Worm (Caenorhabditis elegans) whole organism, young adult: ENCODE results near the gene srh-297.
"Not testable (repeated sequence)": the region's sequence is repeated elsewhere in the genome, so short reads cannot be mapped to it uniquely, and the experiment has no call there.

Experiments used
- B0261.1 ChIP-seq: sonication (generic microtip); optimal IDR thresholded peaks from 2 replicates; lab custom pipeline; 2016; ENCODE audit warnings: mild to moderate bottlenecking, missing genetic modification characterization, moderate library complexity, missing compliant biosample characterization
- C06A6.2 ChIP-seq: fragments of 200-800 bp; sonication (Bioruptor generic); conservative IDR thresholded peaks from 2 replicates; pipeline ENCODE4 v1.3.6; 2022; ENCODE audit warnings: missing genetic modification characterization, missing compliant biosample characterization
- C17E4.6 ChIP-seq: fragments of 200-800 bp; sonication (Bioruptor generic); IDR thresholded peaks from 2 replicates; pipeline ENCODE4 v1.3.6; 2022; ENCODE audit warnings: missing genetic modification reagents, missing genetic modification characterization, missing compliant biosample characterization
- D2030.7 ChIP-seq: fragments of 200-800 bp; sonication (Bioruptor generic); IDR thresholded peaks from 2 replicates; pipeline ENCODE4 v1.3.6; 2022; ENCODE audit warnings: missing genetic modification reagents, missing genetic modification characterization, missing compliant biosample characterization
- F10E7.11 ChIP-seq: sonication (generic microtip); optimal IDR thresholded peaks from 2 replicates; lab custom pipeline; 2017; ENCODE audit warnings: mild to moderate bottlenecking, missing genetic modification characterization, moderate library complexity, missing compliant biosample characterization
- F23B12.7 ChIP-seq: sonication (generic microtip); optimal IDR thresholded peaks from 2 replicates; lab custom pipeline; 2017; ENCODE audit warnings: missing genetic modification characterization, mild to moderate bottlenecking, missing compliant biosample characterization, antibody characterized with exemption, moderate library complexity; ENCODE audit not compliant: insufficient read depth
- F33H1.4 ChIP-seq: fragments of 200-800 bp; sonication (Bioruptor generic); IDR thresholded peaks from 2 replicates; pipeline ENCODE4 v1.3.6; 2022; ENCODE audit warnings: missing genetic modification reagents, missing genetic modification characterization, missing compliant biosample characterization
- F49E8.2 ChIP-seq: sonication (generic microtip); optimal IDR thresholded peaks from 3 replicates; lab custom pipeline; 2017; ENCODE audit warnings: missing genetic modification characterization, mild to moderate bottlenecking, missing compliant biosample characterization, antibody characterized with exemption, moderate library complexity; ENCODE audit not compliant: insufficient read depth
- F55B11.4 ChIP-seq: sonication (generic microtip); optimal IDR thresholded peaks from 2 replicates; lab custom pipeline; 2016; ENCODE audit warnings: missing compliant biosample characterization, missing genetic modification characterization, borderline replicate concordance; ENCODE audit not compliant: insufficient read depth
- K11D2.4 ChIP-seq: fragments of 200-800 bp; sonication (Bioruptor generic); IDR thresholded peaks from 2 replicates; pipeline ENCODE4 v1.3.6; 2022; ENCODE audit warnings: missing genetic modification reagents, missing genetic modification characterization, missing compliant biosample characterization
- Y53F4B.3 ChIP-seq: fragments of 200-800 bp; sonication (Bioruptor generic); IDR thresholded peaks from 2 replicates; pipeline ENCODE4 v1.3.6; 2022; ENCODE audit warnings: missing genetic modification reagents, missing genetic modification characterization, missing compliant biosample characterization
- akir-1 ChIP-seq: fragments of 200-800 bp; sonication (Bioruptor generic); optimal IDR thresholded peaks from 2 replicates; lab custom pipeline; 2018; ENCODE audit warnings: mild to moderate bottlenecking, missing genetic modification characterization, moderate library complexity, missing compliant biosample characterization
- aptf-2 ChIP-seq: fragments of 200-800 bp; sonication (Bioruptor generic); conservative IDR thresholded peaks from 2 replicates; pipeline ENCODE4 v1.3.6; 2022; ENCODE audit warnings: missing genetic modification reagents, missing genetic modification characterization, missing compliant biosample characterization
- attf-5 ChIP-seq: fragments of 200-800 bp; sonication (Bioruptor generic); optimal IDR thresholded peaks from 2 replicates; lab custom pipeline; 2018; ENCODE audit warnings: mild to moderate bottlenecking, missing genetic modification characterization, missing compliant biosample characterization
- attf-6 ChIP-seq: fragments of 200-800 bp; sonication (Bioruptor generic); IDR thresholded peaks from 2 replicates; pipeline ENCODE4 v1.3.6; 2022; ENCODE audit warnings: missing genetic modification reagents, missing genetic modification characterization, missing compliant biosample characterization
- ceh-100 ChIP-seq: fragments of 200-800 bp; sonication (Bioruptor generic); IDR thresholded peaks from 2 replicates; pipeline ENCODE4 v1.3.6; 2022; ENCODE audit warnings: missing genetic modification reagents, missing genetic modification characterization, missing compliant biosample characterization
- dpff-1 ChIP-seq: sonication (generic microtip); optimal IDR thresholded peaks from 2 replicates; lab custom pipeline; 2017; ENCODE audit warnings: mild to moderate bottlenecking, missing genetic modification characterization, missing compliant biosample characterization
- dpl-1 ChIP-seq: fragments of 150-350 bp; optimal IDR thresholded peaks from 2 replicates; lab custom pipeline; 2014; ENCODE audit warnings: missing biosample characterization, missing genetic modification reagents, missing genetic modification characterization
- gei-17 ChIP-seq: fragments of 200-800 bp; sonication (Bioruptor generic); optimal IDR thresholded peaks from 2 replicates; lab custom pipeline; 2018; ENCODE audit warnings: mild to moderate bottlenecking, missing genetic modification characterization, missing compliant biosample characterization
- him-1 ChIP-seq: sonication (generic microtip); optimal IDR thresholded peaks from 2 replicates; lab custom pipeline; 2016; ENCODE audit warnings: missing genotype, missing genetic modification reagents, missing genetic modification characterization, missing compliant biosample characterization
- let-526 ChIP-seq: fragments of 200-800 bp; sonication (Bioruptor generic); IDR thresholded peaks from 2 replicates; pipeline ENCODE4 v1.3.6; 2022; ENCODE audit warnings: missing genetic modification reagents, missing genetic modification characterization, missing compliant biosample characterization
- lin-26 ChIP-seq: fragments of 200-800 bp; sonication (Bioruptor generic); IDR thresholded peaks from 2 replicates; pipeline ENCODE4 v1.3.6; 2022; ENCODE audit warnings: missing genetic modification reagents, missing genetic modification characterization, missing compliant biosample characterization
- madf-3 ChIP-seq: fragments of 200-800 bp; sonication (Bioruptor generic); IDR thresholded peaks from 2 replicates; pipeline ENCODE4 v1.3.6; 2022; ENCODE audit warnings: missing genetic modification reagents, missing genetic modification characterization, missing compliant biosample characterization
- madf-8 ChIP-seq: fragments of 200-800 bp; sonication (Bioruptor generic); conservative IDR thresholded peaks from 2 replicates; pipeline ENCODE4 v1.3.6; 2022; ENCODE audit warnings: missing genetic modification reagents, missing genetic modification characterization, missing compliant biosample characterization
- mel-28 ChIP-seq: sonication (generic microtip); optimal IDR thresholded peaks from 2 replicates; lab custom pipeline; 2016; ENCODE audit warnings: borderline replicate concordance, mild to moderate bottlenecking, missing genetic modification characterization, missing compliant biosample characterization
- nfya-2 ChIP-seq: fragments of 200-800 bp; sonication (Bioruptor generic); IDR thresholded peaks from 2 replicates; pipeline ENCODE4 v1.3.6; 2022; ENCODE audit warnings: missing genetic modification reagents, missing genetic modification characterization, missing compliant biosample characterization
- nhr-120 ChIP-seq: fragments of 200-800 bp; sonication (Bioruptor generic); IDR thresholded peaks from 2 replicates; pipeline ENCODE4 v1.3.6; 2022; ENCODE audit warnings: missing genetic modification characterization, missing compliant biosample characterization
- nhr-179 ChIP-seq: sonication (generic microtip); optimal IDR thresholded peaks from 2 replicates; lab custom pipeline; 2016; ENCODE audit warnings: mild to moderate bottlenecking, missing genetic modification characterization, missing compliant biosample characterization
- nhr-80 ChIP-seq: sonication (generic microtip); optimal IDR thresholded peaks from 2 replicates; lab custom pipeline; 2016; ENCODE audit warnings: missing genetic modification characterization, missing compliant biosample characterization
- sdz-38 ChIP-seq: sonication (generic microtip); optimal IDR thresholded peaks from 2 replicates; lab custom pipeline; 2016; ENCODE audit warnings: missing genotype, missing genetic modification characterization, missing compliant biosample characterization
- snpc-4 ChIP-seq, 5 experiments: fragments of 150-350 bp in 1 of 5; sonication (generic microtip) in 4 of 5; optimal IDR thresholded peaks; 2 replicates each; lab custom pipeline; 2014 to 2018; ENCODE audit warnings: missing genetic modification characterization in 5 of 5, missing biosample characterization in 3 of 5, antibody characterized with exemption in 2 of 5, mild to moderate bottlenecking in 2 of 5, missing compliant biosample characterization in 2 of 5, missing genotype in 2 of 5, moderate library complexity in 2 of 5, missing genetic modification reagents in 1 of 5
- tlf-1 ChIP-seq: fragments of 200-800 bp; sonication (Bioruptor generic); optimal IDR thresholded peaks from 2 replicates; lab custom pipeline; 2018; ENCODE audit warnings: mild to moderate bottlenecking, missing genetic modification characterization, missing compliant biosample characterization
- unc-130 ChIP-seq: sonication (generic microtip); optimal IDR thresholded peaks from 2 replicates; lab custom pipeline; 2016; ENCODE audit warnings: missing genetic modification reagents, missing genetic modification characterization, missing compliant biosample characterization
- zfh-2 ChIP-seq: fragments of 200-800 bp; sonication (Bioruptor generic); conservative IDR thresholded peaks from 2 replicates; pipeline ENCODE4 v1.3.6; 2022; ENCODE audit warnings: missing genetic modification reagents, missing genetic modification characterization, missing compliant biosample characterization
- ztf-28 ChIP-seq: fragments of 200-800 bp; sonication (Bioruptor generic); IDR thresholded peaks from 2 replicates; pipeline ENCODE4 v1.3.6; 2022; ENCODE audit warnings: missing genetic modification reagents, missing genetic modification characterization, missing compliant biosample characterization

Gene srh-297

ce11 chrII:3201242-3201641 lies 29.1 kb downstream of the srh-297 start, which contains the start of gene sri-48:
sri-48 (minus strand) TSS chrII:3201342.
- TF ChIP-seq gei-17, F33H1.4, F49E8.2: not testable (repeated sequence)

- TF ChIP-seq zfh-2 (GFP tag; lab: Robert Waterston, UW) (no peak), nfya-2 (GFP tag; lab: Robert Waterston, UW) (no peak), F23B12.7 (tag; lab: Kevin White, UChicago) (no peak), him-1 (tag; lab: Kevin White, UChicago) (no peak), F10E7.11 (tag; lab: Kevin White, UChicago) (no peak), Y53F4B.3 (GFP tag; lab: Robert Waterston, UW) (no peak), nhr-80 (tag; lab: Kevin White, UChicago) (no peak), attf-6 (GFP tag; lab: Robert Waterston, UW) (no peak), madf-8 (GFP tag; lab: Robert Waterston, UW) (no peak), F55B11.4 (tag; lab: Kevin White, UChicago) (no peak), akir-1 (no peak), unc-130 (GFP tag; lab: Kevin White, UChicago) (no peak), sdz-38 (no peak), tlf-1 (GFP tag; lab: Kevin White, UChicago) (no peak), ztf-28 (GFP tag; lab: Robert Waterston, UW) (no peak)
Observed at ce11 chrII:3198998-3199397, 31.3 kb downstream of the srh-297 start, which contains the start of gene sri-51. sri-51 (minus strand) TSS chrII:3199098.

- TF ChIP-seq C06A6.2 (GFP tag; lab: Robert Waterston, UW): no peak
- no peak for TF ChIP-seq ceh-100 (GFP tag; lab: Robert Waterston, UW)
- no peak for TF ChIP-seq nhr-120 (GFP tag; lab: Robert Waterston, UW)
- TF ChIP-seq K11D2.4: no peak
- no peak for TF ChIP-seq gei-17
- TF ChIP-seq C17E4.6: no peak
- no peak for TF ChIP-seq lin-26 (GFP tag; lab: Robert Waterston, UW)
- no peak for TF ChIP-seq aptf-2 (GFP tag; lab: Robert Waterston, UW)
- no peak for TF ChIP-seq F33H1.4
- no peak for TF ChIP-seq B0261.1
- TF ChIP-seq mel-28: no peak
- no peak for TF ChIP-seq D2030.7
- no peak for TF ChIP-seq dpl-1
Observed at ce11 chrII:3196966-3197365, 33.4 kb downstream of the srh-297 start, which contains the start of gene gcy-15. gcy-15 (minus strand) TSS chrII:3197066.

- no peak for TF ChIP-seq snpc-4 (GFP tag; optimal IDR thresholded peaks at IDR 0.05; lab: Kevin White, UChicago)
- TF ChIP-seq snpc-4 (tag; optimal IDR thresholded peaks at IDR 0.05; lab: Kevin White, UChicago): peak in 1 of 4 experiments; percentile 68
- TF ChIP-seq zfh-2 (GFP tag; lab: Robert Waterston, UW): peak; percentile 69; the same call in 1 of the 2 replicates
- TF ChIP-seq dpff-1: no peak
- TF ChIP-seq attf-5 (GFP tag; lab: Kevin White, UChicago): no peak
Observed at ce11 chrII:3195739-3196138, 34.6 kb downstream of the srh-297 start.

- not testable (repeated sequence) for TF ChIP-seq nhr-179 (tag; lab: Kevin White, UChicago); let-526; madf-3
Observed at ce11 chrII:3191544-3191943, 38.8 kb downstream of the srh-297 start, which contains the start of gene Y27F2A.9. Y27F2A.9 (minus strand) TSS chrII:3191644.
